Worm (Caenorhabditis elegans) whole organism, L2 larva: Measurements from ENCODE around the gene dhs-18.

ENCODE experiments used
- F13H6.1 ChIP-seq: sonication (generic microtip); optimal IDR thresholded peaks from 2 replicates; lab custom pipeline; 2016; ENCODE audit warnings: missing genetic modification characterization, missing compliant biosample characterization
- R02D3.7 ChIP-seq: fragments of 150-350 bp; optimal IDR thresholded peaks from 2 replicates; lab custom pipeline; 2014; ENCODE audit warnings: missing biosample characterization, missing genetic modification characterization
- ZK546.5 ChIP-seq: sonication (generic microtip); optimal IDR thresholded peaks from 2 replicates; lab custom pipeline; 2017; ENCODE audit warnings: missing biosample characterization, missing genetic modification characterization
- aly-2 ChIP-seq: fragments of 150-350 bp; optimal IDR thresholded peaks from 2 replicates; lab custom pipeline; 2014; ENCODE audit warnings: missing biosample characterization, missing genetic modification characterization
- ama-1 ChIP-seq: fragments of 150-350 bp; optimal IDR thresholded peaks from 2 replicates; lab custom pipeline; 2018; ENCODE audit warnings: inconsistent platforms
- blmp-1 ChIP-seq: sonication (generic microtip); optimal IDR thresholded peaks from 2 replicates; lab custom pipeline; 2017; ENCODE audit warnings: missing genetic modification characterization, mild to moderate bottlenecking, missing compliant biosample characterization, antibody characterized with exemption, moderate library complexity; ENCODE audit not compliant: insufficient read depth
- crh-2 ChIP-seq: sonication (generic microtip); optimal IDR thresholded peaks from 2 replicates; lab custom pipeline; 2017; ENCODE audit warnings: missing biosample characterization, missing genetic modification characterization
- dmd-4 ChIP-seq: sonication (generic microtip); optimal IDR thresholded peaks from 2 replicates; lab custom pipeline; 2017; ENCODE audit warnings: missing biosample characterization, missing genetic modification characterization
- egl-27 ChIP-seq: sonication (generic microtip); optimal IDR thresholded peaks from 3 replicates; lab custom pipeline; 2017; ENCODE audit warnings: missing biosample characterization, missing genetic modification reagents, missing genetic modification characterization
- elt-1 ChIP-seq: fragments of 150-350 bp; optimal IDR thresholded peaks from 2 replicates; lab custom pipeline; 2014; ENCODE audit warnings: missing biosample characterization, missing genetic modification characterization
- elt-3 ChIP-seq: sonication (generic microtip); optimal IDR thresholded peaks from 2 replicates; lab custom pipeline; 2017; ENCODE audit warnings: missing biosample characterization, missing genetic modification characterization
- fos-1 ChIP-seq: fragments of 150-350 bp; optimal IDR thresholded peaks from 2 replicates; lab custom pipeline; 2014; ENCODE audit warnings: missing biosample characterization, missing genetic modification characterization
- gmeb-1 ChIP-seq: fragments of 150-350 bp; optimal IDR thresholded peaks from 2 replicates; lab custom pipeline; 2014; ENCODE audit warnings: missing biosample characterization, missing genetic modification characterization
- lin-39 ChIP-seq: fragments of 150-350 bp; optimal IDR thresholded peaks from 2 replicates; lab custom pipeline; 2014; ENCODE audit warnings: missing biosample characterization, missing genetic modification reagents, missing genetic modification characterization
- lsy-2 ChIP-seq, 2 experiments: fragments of 150-350 bp in 1 of 2; sonication (generic microtip) in 1 of 2; optimal IDR thresholded peaks; 2 replicates each; lab custom pipeline; 2014 to 2017; ENCODE audit warnings: missing biosample characterization in 2 of 2, missing genetic modification characterization in 2 of 2
- mbf-1 ChIP-seq: sonication (generic microtip); optimal IDR thresholded peaks from 2 replicates; lab custom pipeline; 2017; ENCODE audit warnings: missing biosample characterization, missing genetic modification characterization
- mdl-1 ChIP-seq, 2 experiments: fragments of 150-350 bp in 1 of 2; sonication (generic microtip) in 1 of 2; optimal IDR thresholded peaks; 2 replicates each; lab custom pipeline; 2017; ENCODE audit warnings: missing biosample characterization in 2 of 2, missing genetic modification characterization in 2 of 2
- nhr-10 ChIP-seq: sonication (generic microtip); optimal IDR thresholded peaks from 2 replicates; lab custom pipeline; 2017; ENCODE audit warnings: missing biosample characterization, missing genetic modification characterization
- nhr-11 ChIP-seq: fragments of 150-350 bp; optimal IDR thresholded peaks from 2 replicates; lab custom pipeline; 2014; ENCODE audit warnings: missing biosample characterization, missing genetic modification characterization
- nhr-12 ChIP-seq: fragments of 150-350 bp; optimal IDR thresholded peaks from 2 replicates; lab custom pipeline; 2014; ENCODE audit warnings: missing biosample characterization, missing genetic modification characterization
- nhr-129 ChIP-seq: fragments of 150-350 bp; optimal IDR thresholded peaks from 2 replicates; lab custom pipeline; 2014; ENCODE audit warnings: missing biosample characterization, missing genetic modification characterization
- nhr-21 ChIP-seq: fragments of 150-350 bp; optimal IDR thresholded peaks from 2 replicates; lab custom pipeline; 2014; ENCODE audit warnings: missing biosample characterization, missing genetic modification characterization
- nhr-23 ChIP-seq: fragments of 150-350 bp; optimal IDR thresholded peaks from 2 replicates; lab custom pipeline; 2014; ENCODE audit warnings: missing biosample characterization, missing genetic modification reagents, missing genetic modification characterization
- nhr-237 ChIP-seq: fragments of 150-350 bp; optimal IDR thresholded peaks from 2 replicates; lab custom pipeline; 2014; ENCODE audit warnings: missing biosample characterization, missing genetic modification characterization
- nhr-25 ChIP-seq: fragments of 150-350 bp; sonication (generic microtip); optimal IDR thresholded peaks from 3 replicates; lab custom pipeline; 2014; ENCODE audit warnings: missing biosample characterization, missing genetic modification characterization
- nhr-77 ChIP-seq: fragments of 150-350 bp; optimal IDR thresholded peaks from 2 replicates; lab custom pipeline; 2014; ENCODE audit warnings: missing biosample characterization, missing genetic modification characterization
- peb-1 ChIP-seq: fragments of 150-350 bp; optimal IDR thresholded peaks from 2 replicates; lab custom pipeline; 2014; ENCODE audit warnings: missing biosample characterization, missing genetic modification characterization
- sem-4 ChIP-seq: fragments of 150-350 bp; optimal IDR thresholded peaks from 2 replicates; lab custom pipeline; 2014; ENCODE audit warnings: missing biosample characterization, missing genetic modification reagents, missing genetic modification characterization
- skn-1 ChIP-seq: sonication (generic microtip); optimal IDR thresholded peaks from 2 replicates; lab custom pipeline; 2017; ENCODE audit warnings: missing biosample characterization, missing genetic modification characterization
- sma-3 ChIP-seq: sonication (generic microtip); optimal IDR thresholded peaks from 2 replicates; lab custom pipeline; 2016; ENCODE audit warnings: missing genetic modification reagents, missing genetic modification characterization, missing compliant biosample characterization
- sma-9 ChIP-seq, 2 experiments: fragments of 150-350 bp in 1 of 2; sonication (generic microtip) in 1 of 2; optimal IDR thresholded peaks; 2 replicates each; lab custom pipeline; 2014 to 2016; ENCODE audit warnings: missing genetic modification characterization in 2 of 2, mild to moderate bottlenecking in 1 of 2, missing biosample characterization in 1 of 2, missing compliant biosample characterization in 1 of 2, missing genetic modification reagents in 1 of 2, moderate library complexity in 1 of 2
- snpc-4 ChIP-seq: fragments of 150-350 bp; optimal IDR thresholded peaks from 2 replicates; lab custom pipeline; 2014; ENCODE audit warnings: missing biosample characterization, missing genetic modification characterization
- unc-39 ChIP-seq: fragments of 150-350 bp; optimal IDR thresholded peaks from 2 replicates; lab custom pipeline; 2014; ENCODE audit warnings: missing biosample characterization, missing genetic modification characterization
- unc-55 ChIP-seq: fragments of 150-350 bp; sonication (generic microtip); optimal IDR thresholded peaks from 3 replicates; lab custom pipeline; 2014; ENCODE audit warnings: missing biosample characterization, missing genetic modification reagents, missing genetic modification characterization
- unc-62 ChIP-seq: fragments of 150-350 bp; optimal IDR thresholded peaks from 2 replicates; lab custom pipeline; 2014; ENCODE audit warnings: missing biosample characterization, missing genetic modification reagents, missing genetic modification characterization
- zag-1 ChIP-seq: fragments of 150-350 bp; optimal IDR thresholded peaks from 2 replicates; lab custom pipeline; 2014; ENCODE audit warnings: missing biosample characterization, missing genetic modification characterization
- ztf-1 ChIP-seq: fragments of 200-800 bp; sonication (Bioruptor generic); conservative IDR thresholded peaks from 2 replicates; pipeline ENCODE4 v1.3.6; 2022; ENCODE audit warnings: missing genetic modification characterization, missing compliant biosample characterization
- ztf-11 ChIP-seq: sonication (generic microtip); optimal IDR thresholded peaks from 2 replicates; lab custom pipeline; 2017; ENCODE audit warnings: missing biosample characterization, missing genetic modification characterization

Gene dhs-18

ce11 chrV:11074448-11074847, 27.8 kb upstream of the dhs-18 start, which contains the start of gene act-3:
TSS of gene act-3 (minus strand) at chrV:11074498.
- TF ChIP-seq sma-9 (GFP tag; optimal IDR thresholded peaks at IDR 0.05; lab: Kevin White, UChicago) (peak; percentile 16), sma-9 (tag; optimal IDR thresholded peaks at IDR 0.05; lab: Kevin White, UChicago) (no peak), ZK546.5 (no peak), F13H6.1 (tag; lab: Kevin White, UChicago) (peak; percentile 44), nhr-129 (tag; lab: Kevin White, UChicago) (peak; percentile 39)

DNA sequence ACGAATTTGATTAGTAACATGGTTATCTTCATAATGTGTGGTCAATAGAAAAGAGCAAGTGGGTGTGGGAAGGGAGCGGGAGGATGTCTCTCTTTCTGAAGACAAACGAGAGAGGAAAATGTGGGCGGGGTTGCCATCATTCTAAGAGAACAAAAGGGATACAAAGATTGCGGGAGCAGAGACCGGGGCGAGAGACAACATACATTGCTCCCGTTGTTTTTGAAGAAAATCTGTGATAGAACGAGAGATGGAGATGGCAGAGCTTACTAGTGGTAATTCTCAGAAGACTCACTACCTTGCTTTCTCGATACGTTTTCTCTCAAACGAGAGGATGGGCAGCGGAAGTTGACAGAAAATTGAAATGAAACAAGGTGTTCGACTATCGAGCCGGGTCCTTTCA, 26.7 kb upstream of the dhs-18 start:
- TF ChIP-seq nhr-11 (tag; lab: Kevin White, UChicago) (no peak), sma-9 (GFP tag; optimal IDR thresholded peaks at IDR 0.05; lab: Kevin White, UChicago) (peak; percentile 25), sma-9 (tag; optimal IDR thresholded peaks at IDR 0.05; lab: Kevin White, UChicago) (no peak), nhr-129 (tag; lab: Kevin White, UChicago) (peak; percentile 20), nhr-12 (tag; lab: Kevin White, UChicago) (no peak), lin-39 (tag; lab: Kevin White, UChicago) (no peak)
- TF ChIP-seq, all 48 proteins: peak for 2

- TF ChIP-seq snpc-4 (tag; lab: Kevin White, UChicago) (no peak), crh-2 (tag; lab: Kevin White, UChicago) (no peak), mbf-1 (no peak), ama-1 (lab: Kevin White, UChicago) (no peak), nhr-21 (tag; lab: Kevin White, UChicago) (no peak), sem-4 (no peak), lsy-2 (tag; optimal IDR thresholded peaks at IDR 0.05; lab: Kevin White, UChicago) (no peak), dmd-4 (tag; lab: Kevin White, UChicago) (no peak), F13H6.1 (tag; lab: Kevin White, UChicago) (no peak), egl-27 (no peak), ztf-11 (tag; lab: Kevin White, UChicago) (no peak), gmeb-1 (tag; lab: Kevin White, UChicago) (no peak), nhr-23 (tag; lab: Kevin White, UChicago) (no peak), elt-1 (no peak), skn-1 (no peak)
Observed at ce11 chrV:11071453-11071852, 24.8 kb upstream of the dhs-18 start.

DNA sequence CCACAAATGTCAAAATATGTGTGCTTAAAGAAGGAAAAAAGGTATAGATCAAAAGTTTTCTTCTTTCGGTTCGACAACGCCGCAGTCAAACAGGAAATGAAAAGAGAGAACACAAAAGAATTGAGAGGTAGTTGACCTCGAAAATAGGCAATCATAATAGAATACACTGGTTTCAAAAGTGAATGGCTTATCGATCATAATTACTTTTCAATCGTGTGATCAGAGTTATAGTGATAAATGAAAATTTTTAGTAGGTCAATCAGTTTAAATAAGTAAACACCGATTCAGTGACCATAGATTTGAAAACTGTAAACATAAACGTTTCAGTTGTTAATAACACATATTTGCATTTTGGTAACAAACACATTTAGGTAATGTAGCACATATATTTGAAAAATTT, 23.8 kb upstream of the dhs-18 start:
- TF ChIP-seq fos-1 (tag; lab: Kevin White, UChicago) (peak; percentile 17), blmp-1 (tag; lab: Kevin White, UChicago) (peak; percentile 81), gmeb-1 (tag; lab: Kevin White, UChicago) (no peak), nhr-25 (tag; lab: Kevin White, UChicago) (peak; percentile 75), crh-2 (tag; lab: Kevin White, UChicago) (peak; percentile 22), sma-3 (GFP tag; lab: Kevin White, UChicago) (peak; percentile 7), ztf-1 (GFP tag; lab: Robert Waterston, UW) (no peak), unc-39 (tag; lab: Kevin White, UChicago) (no peak), F13H6.1 (tag; lab: Kevin White, UChicago) (no peak), nhr-21 (tag; lab: Kevin White, UChicago) (peak; percentile 12), ztf-11 (tag; lab: Kevin White, UChicago) (no peak)

DNA sequence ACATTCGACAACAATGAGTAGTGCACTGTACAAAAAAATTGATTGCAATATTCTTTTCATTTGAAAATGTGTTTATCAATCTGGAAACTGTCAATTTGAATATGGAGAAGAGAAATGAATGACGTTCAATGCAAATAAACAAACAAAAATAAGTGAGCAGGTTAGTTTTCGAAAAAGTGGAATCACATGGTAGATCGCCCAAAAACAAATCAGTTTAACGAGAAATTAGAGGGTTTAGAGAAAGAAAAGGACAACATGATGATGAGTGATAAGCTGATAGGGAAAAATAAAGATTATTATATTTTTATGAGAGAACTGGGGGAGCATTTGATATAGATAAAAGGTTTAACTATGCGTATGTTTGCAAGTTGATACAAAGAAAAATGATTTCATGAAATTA, 22.6 kb upstream of the dhs-18 start, which contains the start of gene T04C12.8:
Gene T04C12.8 (minus strand): TSS at position 82 of the 400 bp plus-strand sequence.
- TF ChIP-seq lsy-2 (tag; optimal IDR thresholded peaks at IDR 0.05; lab: Kevin White, UChicago) (peak in 1 of 2 experiments; percentile 46), ama-1 (lab: Kevin White, UChicago) (no peak), snpc-4 (tag; lab: Kevin White, UChicago) (no peak), skn-1 (peak; percentile 78), mbf-1 (no peak), unc-55 (GFP tag; lab: Kevin White, UChicago) (no peak), ztf-11 (tag; lab: Kevin White, UChicago) (no peak), blmp-1 (tag; lab: Kevin White, UChicago) (no peak), unc-39 (tag; lab: Kevin White, UChicago) (no peak), peb-1 (no peak), zag-1 (tag; lab: Kevin White, UChicago) (no peak), nhr-25 (tag; lab: Kevin White, UChicago) (peak; percentile 13), lin-39 (tag; lab: Kevin White, UChicago) (no peak), unc-62 (GFP tag; lab: Kevin White, UChicago) (no peak), fos-1 (tag; lab: Kevin White, UChicago) (peak; percentile 86), sma-3 (GFP tag; lab: Kevin White, UChicago) (peak; percentile 11), elt-3 (tag; lab: Kevin White, UChicago) (no peak), sem-4 (no peak), F13H6.1 (tag; lab: Kevin White, UChicago) (peak; percentile 31), nhr-237 (tag; lab: Kevin White, UChicago) (no peak), mdl-1 (tag; optimal IDR thresholded peaks at IDR 0.05; lab: Kevin White, UChicago) (peak in 1 of 2 experiments; percentile 33), ztf-1 (GFP tag; lab: Robert Waterston, UW) (no peak), nhr-21 (tag; lab: Kevin White, UChicago) (peak; percentile 5), aly-2 (no peak), sma-9 (GFP tag; optimal IDR thresholded peaks at IDR 0.05; lab: Kevin White, UChicago) (peak; percentile 51), sma-9 (tag; optimal IDR thresholded peaks at IDR 0.05; lab: Kevin White, UChicago) (no peak), nhr-10 (tag; lab: Kevin White, UChicago) (no peak), crh-2 (tag; lab: Kevin White, UChicago) (peak; percentile 62), egl-27 (peak; percentile 15), elt-1 (no peak), nhr-77 (tag; lab: Kevin White, UChicago) (no peak), gmeb-1 (tag; lab: Kevin White, UChicago) (peak; percentile 18), R02D3.7 (tag; lab: Kevin White, UChicago) (no peak)
- TF ChIP-seq, all 48 proteins: peak for 12
